Worm (Caenorhabditis elegans) whole organism, mixed stage, embryonic: ENCODE measurements around the gene D2045.5.

Experiments
- M03D4.4 ChIP-seq: sonication (generic microtip); optimal IDR thresholded peaks from 2 replicates; lab custom pipeline; 2017; ENCODE audit warnings: mild to moderate bottlenecking, missing genetic modification characterization, missing compliant biosample characterization
- bed-3 ChIP-seq: fragments of 200-800 bp; sonication (Bioruptor generic); optimal IDR thresholded peaks from 3 replicates; lab custom pipeline; 2018; ENCODE audit warnings: mild to moderate bottlenecking, missing genetic modification characterization, moderate library complexity, missing compliant biosample characterization
- blmp-1 ChIP-seq: fragments of 150-350 bp; optimal IDR thresholded peaks from 2 replicates; lab custom pipeline; 2014; ENCODE audit warnings: missing biosample characterization, missing genetic modification characterization
- ceh-39 ChIP-seq: fragments of 150-350 bp; optimal IDR thresholded peaks from 2 replicates; lab custom pipeline; 2014; ENCODE audit warnings: missing biosample characterization, missing genetic modification characterization
- ceh-43 ChIP-seq: fragments of 200-800 bp; sonication (Bioruptor generic); optimal IDR thresholded peaks from 2 replicates; lab custom pipeline; 2018; ENCODE audit warnings: mild to moderate bottlenecking, missing genetic modification characterization, moderate library complexity, missing compliant biosample characterization
- ceh-83 ChIP-seq: fragments of 200-800 bp; sonication (Bioruptor generic); optimal IDR thresholded peaks from 2 replicates; lab custom pipeline; 2018; ENCODE audit warnings: mild to moderate bottlenecking, missing genetic modification characterization, missing compliant biosample characterization
- ces-1 ChIP-seq: fragments of 150-350 bp; optimal IDR thresholded peaks from 2 replicates; lab custom pipeline; 2014; ENCODE audit warnings: missing biosample characterization, missing genetic modification reagents, missing genetic modification characterization
- cnd-1 ChIP-seq: fragments of 200-800 bp; sonication (Bioruptor generic); optimal IDR thresholded peaks from 2 replicates; lab custom pipeline; 2018; ENCODE audit warnings: mild to moderate bottlenecking, missing genetic modification characterization, missing compliant biosample characterization
- elt-1 ChIP-seq: sonication (generic microtip); optimal IDR thresholded peaks from 2 replicates; lab custom pipeline; 2017; ENCODE audit warnings: missing genetic modification characterization, mild to moderate bottlenecking, missing compliant biosample characterization, antibody characterized with exemption, moderate library complexity, borderline replicate concordance; ENCODE audit not compliant: insufficient read depth
- elt-3 ChIP-seq: fragments of 150-350 bp; optimal IDR thresholded peaks from 2 replicates; lab custom pipeline; 2014; ENCODE audit warnings: missing biosample characterization, missing genetic modification characterization
- flh-1 ChIP-seq: fragments of 200-800 bp; sonication (Bioruptor generic); optimal IDR thresholded peaks from 2 replicates; lab custom pipeline; 2018; ENCODE audit warnings: mild to moderate bottlenecking, missing genetic modification characterization, moderate library complexity, missing compliant biosample characterization
- ham-2 ChIP-seq: fragments of 200-800 bp; sonication (Bioruptor generic); optimal IDR thresholded peaks from 2 replicates; lab custom pipeline; 2018; ENCODE audit warnings: mild to moderate bottlenecking, missing genetic modification characterization, missing compliant biosample characterization
- hlh-1 ChIP-seq: fragments of 150-350 bp; optimal IDR thresholded peaks from 2 replicates; lab custom pipeline; 2014; ENCODE audit warnings: missing biosample characterization, missing genetic modification reagents, missing genetic modification characterization
- lin-13 ChIP-seq: fragments of 150-350 bp; optimal IDR thresholded peaks from 2 replicates; lab custom pipeline; 2014; ENCODE audit warnings: missing biosample characterization, missing genetic modification characterization
- lin-32 ChIP-seq: fragments of 200-800 bp; sonication (Bioruptor generic); optimal IDR thresholded peaks from 2 replicates; lab custom pipeline; 2018; ENCODE audit warnings: mild to moderate bottlenecking, missing genetic modification characterization, missing compliant biosample characterization
- lsy-2 ChIP-seq: fragments of 150-350 bp; optimal IDR thresholded peaks from 2 replicates; lab custom pipeline; 2014; ENCODE audit warnings: missing biosample characterization, missing genetic modification characterization
- mab-5 ChIP-seq: fragments of 150-350 bp; optimal IDR thresholded peaks from 2 replicates; lab custom pipeline; 2014; ENCODE audit warnings: missing biosample characterization, missing genetic modification characterization
- mep-1 ChIP-seq: fragments of 150-350 bp; optimal IDR thresholded peaks from 2 replicates; lab custom pipeline; 2017; ENCODE audit warnings: missing biosample characterization, missing genetic modification reagents, missing genetic modification characterization, inconsistent platforms
- mls-2 ChIP-seq: sonication (generic microtip); optimal IDR thresholded peaks from 2 replicates; lab custom pipeline; 2016; ENCODE audit warnings: mild to moderate bottlenecking, missing genetic modification characterization, moderate library complexity, missing compliant biosample characterization
- nhr-12 ChIP-seq: fragments of 150-350 bp; optimal IDR thresholded peaks from 2 replicates; lab custom pipeline; 2014; ENCODE audit warnings: missing biosample characterization, missing genetic modification characterization
- nhr-2 ChIP-seq: fragments of 150-350 bp; optimal IDR thresholded peaks from 2 replicates; lab custom pipeline; 2014; ENCODE audit warnings: missing biosample characterization, missing genetic modification characterization
- nhr-237 ChIP-seq: fragments of 150-350 bp; optimal IDR thresholded peaks from 2 replicates; lab custom pipeline; 2014; ENCODE audit warnings: missing biosample characterization, missing genetic modification characterization
- nhr-28 ChIP-seq: fragments of 150-350 bp; optimal IDR thresholded peaks from 2 replicates; lab custom pipeline; 2014; ENCODE audit warnings: missing biosample characterization, missing genetic modification characterization
- nhr-76 ChIP-seq: sonication (generic microtip); optimal IDR thresholded peaks from 2 replicates; lab custom pipeline; 2017; ENCODE audit warnings: missing biosample characterization, missing genetic modification characterization
- pha-4 ChIP-seq: fragments of 150-350 bp; optimal IDR thresholded peaks from 2 replicates; lab custom pipeline; 2018; ENCODE audit warnings: missing biosample characterization, missing genetic modification reagents, missing genetic modification characterization
- sem-2 ChIP-seq: fragments of 200-800 bp; sonication (Bioruptor generic); optimal IDR thresholded peaks from 2 replicates; lab custom pipeline; 2018; ENCODE audit warnings: mild to moderate bottlenecking, missing genetic modification characterization, missing compliant biosample characterization
- snpc-4 ChIP-seq: fragments of 150-350 bp; optimal IDR thresholded peaks from 2 replicates; lab custom pipeline; 2014; ENCODE audit warnings: missing biosample characterization, missing genetic modification characterization
- sptf-1 ChIP-seq: sonication (generic microtip); optimal IDR thresholded peaks from 2 replicates; lab custom pipeline; 2017; ENCODE audit warnings: mild to moderate bottlenecking, missing genetic modification characterization, moderate library complexity, missing compliant biosample characterization
- tbx-8 ChIP-seq: fragments of 200-800 bp; sonication (Bioruptor generic); optimal IDR thresholded peaks from 2 replicates; lab custom pipeline; 2018; ENCODE audit warnings: mild to moderate bottlenecking, missing genetic modification characterization, moderate library complexity, missing compliant biosample characterization
- unc-120 ChIP-seq: sonication (generic microtip); optimal IDR thresholded peaks from 2 replicates; lab custom pipeline; 2017; ENCODE audit warnings: missing genetic modification characterization, missing compliant biosample characterization; ENCODE audit not compliant: poor library complexity, severe bottlenecking
- unc-62 ChIP-seq: fragments of 150-350 bp; optimal IDR thresholded peaks from 2 replicates; lab custom pipeline; 2014; ENCODE audit warnings: missing biosample characterization, missing genetic modification reagents, missing genetic modification characterization
- ztf-11 ChIP-seq: fragments of 150-350 bp; optimal IDR thresholded peaks from 2 replicates; lab custom pipeline; 2014; ENCODE audit warnings: missing biosample characterization, missing genetic modification characterization

D2045.5 gene

DNA sequence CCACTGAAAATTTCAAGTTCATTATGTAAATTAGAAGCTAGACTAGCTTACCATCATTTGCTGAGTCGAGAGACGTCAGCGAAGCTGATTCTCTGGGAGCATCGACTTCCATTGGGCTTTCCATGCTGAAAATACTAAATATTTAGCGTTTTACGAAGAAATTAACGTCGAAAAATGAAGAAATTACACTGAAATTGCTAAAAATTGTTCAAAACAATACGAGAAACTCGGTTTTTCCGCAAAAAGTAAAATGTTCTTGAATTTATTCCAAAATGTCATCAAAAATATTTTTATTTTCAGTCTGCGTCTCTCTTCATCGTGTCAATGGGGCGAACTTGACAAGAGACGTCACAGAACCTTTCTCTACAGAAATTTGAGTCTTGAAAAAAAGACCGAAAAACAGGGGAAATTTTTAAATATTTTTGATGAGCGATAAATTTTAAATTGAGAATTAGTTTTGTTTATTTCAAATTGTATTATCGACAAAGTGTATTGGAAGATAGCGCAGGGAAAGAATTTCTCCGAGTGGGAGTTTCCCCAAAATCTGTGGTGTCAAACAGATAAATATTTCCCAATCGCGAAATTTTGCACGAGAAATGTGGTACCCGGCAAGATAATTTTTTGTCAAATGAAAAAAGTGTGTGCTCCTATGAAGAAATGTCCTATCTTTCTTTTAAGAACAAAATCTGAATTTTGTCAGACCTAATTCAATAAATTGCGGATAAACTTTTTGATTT is 8.8 kb downstream of the D2045.5 start, which contains the start of gene ecps-1:
Gene ecps-1, minus strand, starts transcription at position 125 of the 737 bp plus-strand sequence.
- TF ChIP-seq cnd-1 (tag; lab: Kevin White, UChicago): peak; percentile 24
- no peak for TF ChIP-seq mls-2 (tag; lab: Kevin White, UChicago)
- TF ChIP-seq hlh-1 (tag; lab: Kevin White, UChicago): no peak
- peak; percentile 66 for TF ChIP-seq pha-4
- TF ChIP-seq ces-1 (GFP tag; lab: Kevin White, UChicago): peak; percentile 85
- peak; percentile 74 for TF ChIP-seq lsy-2 (tag; lab: Kevin White, UChicago)
- TF ChIP-seq nhr-237 (tag; lab: Kevin White, UChicago): peak; percentile 88
- peak; percentile 98 for TF ChIP-seq mep-1
- TF ChIP-seq tbx-8 (GFP tag; lab: Kevin White, UChicago): no peak
- TF ChIP-seq nhr-2: peak; percentile 20
- no peak for TF ChIP-seq blmp-1
- TF ChIP-seq nhr-76: no peak
- peak; percentile 81 for TF ChIP-seq ceh-39
- TF ChIP-seq snpc-4: no peak
- TF ChIP-seq lin-13 (tag; lab: Kevin White, UChicago): peak; percentile 63

DNA sequence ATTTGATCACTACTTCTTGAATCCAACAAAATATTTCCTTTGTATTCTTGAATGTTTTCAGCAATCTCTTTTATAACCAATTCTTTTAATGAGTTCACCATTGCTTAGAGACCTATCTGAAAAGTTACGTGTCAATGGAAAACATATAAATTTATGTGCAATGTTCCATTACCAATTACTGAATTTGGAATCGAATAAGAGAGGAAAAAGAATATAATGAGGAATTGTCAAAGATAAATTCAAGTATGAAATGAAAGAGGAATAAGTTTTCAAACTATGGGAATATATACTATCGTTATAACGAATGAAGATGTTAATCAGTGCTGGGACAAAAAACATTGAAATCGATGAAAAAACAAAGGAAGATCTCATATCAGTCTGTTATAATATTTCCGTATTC is 18.4 kb downstream of the D2045.5 start, which contains the start of gene H04D03.4:
Gene H04D03.4, minus strand, starts transcription at position 101 of the 400 bp plus-strand sequence.
- TF ChIP-seq nhr-12 (tag; lab: Kevin White, UChicago) (no peak), tbx-8 (GFP tag; lab: Kevin White, UChicago) (no peak), ces-1 (GFP tag; lab: Kevin White, UChicago) (no peak), blmp-1 (no peak), lsy-2 (tag; lab: Kevin White, UChicago) (no peak), sptf-1 (tag; lab: Kevin White, UChicago) (no peak), mep-1 (no peak), bed-3 (GFP tag; lab: Kevin White, UChicago) (no peak), elt-3 (no peak), unc-120 (no peak), pha-4 (no peak)

DNA sequence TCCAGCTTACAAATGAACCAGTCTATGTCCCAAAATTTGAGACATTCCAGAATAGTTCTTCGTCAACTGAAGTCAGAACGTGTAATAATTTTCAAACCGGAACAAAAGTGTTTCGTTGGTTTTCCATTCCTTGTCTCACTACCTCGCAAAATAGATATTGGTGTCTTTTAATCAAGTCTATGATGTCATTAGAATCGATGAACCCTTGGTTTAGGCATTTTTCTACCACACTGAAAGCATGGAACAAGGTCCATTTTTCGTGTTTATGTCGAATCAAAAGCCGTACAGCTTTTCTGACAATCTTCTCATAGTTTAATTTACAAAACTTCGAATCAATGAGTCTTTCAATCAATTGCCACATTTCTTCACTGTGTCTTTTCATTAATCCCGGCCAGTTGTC is 22.7 kb downstream of the D2045.5 start, which contains the start of gene H04D03.7:
Gene H04D03.7, minus strand, starts transcription at position 101 of the 400 bp plus-strand sequence.
- TF ChIP-seq tbx-8 (GFP tag; lab: Kevin White, UChicago) (no peak), ceh-39 (no peak), ces-1 (GFP tag; lab: Kevin White, UChicago) (no peak), flh-1 (GFP tag; lab: Kevin White, UChicago) (no peak), elt-1 (tag; lab: Kevin White, UChicago) (no peak), unc-120 (no peak), bed-3 (GFP tag; lab: Kevin White, UChicago) (no peak), ceh-83 (no peak), lin-13 (tag; lab: Kevin White, UChicago) (no peak), nhr-12 (tag; lab: Kevin White, UChicago) (no peak), pha-4 (no peak), ham-2 (GFP tag; lab: Kevin White, UChicago) (no peak), M03D4.4 (tag; lab: Kevin White, UChicago) (no peak), nhr-28 (tag; lab: Kevin White, UChicago) (no peak), snpc-4 (no peak), ceh-43 (GFP tag; lab: Kevin White, UChicago) (no peak), lsy-2 (tag; lab: Kevin White, UChicago) (no peak)

DNA sequence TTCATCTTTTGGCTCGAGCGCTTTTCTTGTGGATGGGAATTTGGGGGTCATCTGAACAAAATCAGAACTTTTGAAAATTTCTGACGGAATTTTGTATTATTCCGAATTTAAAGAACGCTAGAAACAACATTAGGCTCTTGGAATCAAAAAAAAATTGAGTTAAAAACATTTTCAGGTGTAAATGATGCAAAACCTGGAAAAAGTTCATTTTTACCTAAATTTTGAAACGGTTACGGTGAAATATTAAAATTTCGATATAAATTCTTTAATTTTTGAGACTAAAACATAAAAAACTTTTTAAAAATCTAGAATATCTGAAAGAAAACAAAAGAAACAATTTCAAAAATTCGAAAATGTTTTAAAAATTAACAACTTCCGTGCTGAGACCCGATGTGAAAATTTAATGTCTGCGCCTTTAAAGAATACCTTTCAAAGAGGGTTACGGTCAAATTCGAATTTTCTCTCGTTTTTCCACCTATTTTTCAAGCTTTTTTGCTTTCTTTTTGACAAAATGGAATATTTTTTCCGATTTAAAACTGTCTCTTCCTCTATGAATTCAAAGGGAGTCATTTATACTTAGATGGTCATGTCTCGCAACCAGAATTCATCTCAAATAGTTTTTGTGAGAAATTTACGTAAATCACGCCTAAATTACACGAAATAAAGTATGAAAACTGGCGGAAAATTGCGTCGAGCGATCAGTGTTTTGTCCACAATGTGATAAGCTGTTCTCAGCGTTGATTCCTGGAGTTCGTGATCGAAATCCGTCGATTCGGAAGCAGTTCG is 26.9 kb downstream of the D2045.5 start, which contains the start of the genes H04D03.2 and ecps-2:
Gene H04D03.2, minus strand, starts transcription at position 51 of the 786 bp plus-strand sequence.
Gene ecps-2, plus strand, starts transcription at position 736 of the 786 bp plus-strand sequence.
- TF ChIP-seq unc-62 (GFP tag; lab: Kevin White, UChicago) (no peak), ces-1 (GFP tag; lab: Kevin White, UChicago) (no peak), mab-5 (no peak), cnd-1 (tag; lab: Kevin White, UChicago) (no peak), sem-2 (no peak), mls-2 (tag; lab: Kevin White, UChicago) (no peak), M03D4.4 (tag; lab: Kevin White, UChicago) (no peak), lin-13 (tag; lab: Kevin White, UChicago) (no peak), blmp-1 (no peak), ceh-43 (GFP tag; lab: Kevin White, UChicago) (no peak), sptf-1 (tag; lab: Kevin White, UChicago) (no peak), lsy-2 (tag; lab: Kevin White, UChicago) (no peak), bed-3 (GFP tag; lab: Kevin White, UChicago) (no peak), lin-32 (GFP tag; lab: Kevin White, UChicago) (no peak), elt-1 (tag; lab: Kevin White, UChicago) (no peak), ztf-11 (tag; lab: Kevin White, UChicago) (no peak), nhr-12 (tag; lab: Kevin White, UChicago) (no peak), nhr-28 (tag; lab: Kevin White, UChicago) (no peak), nhr-237 (tag; lab: Kevin White, UChicago) (no peak)
